Worm (Caenorhabditis elegans): ENCODE results near the gene T03G11.10.

DNA sequence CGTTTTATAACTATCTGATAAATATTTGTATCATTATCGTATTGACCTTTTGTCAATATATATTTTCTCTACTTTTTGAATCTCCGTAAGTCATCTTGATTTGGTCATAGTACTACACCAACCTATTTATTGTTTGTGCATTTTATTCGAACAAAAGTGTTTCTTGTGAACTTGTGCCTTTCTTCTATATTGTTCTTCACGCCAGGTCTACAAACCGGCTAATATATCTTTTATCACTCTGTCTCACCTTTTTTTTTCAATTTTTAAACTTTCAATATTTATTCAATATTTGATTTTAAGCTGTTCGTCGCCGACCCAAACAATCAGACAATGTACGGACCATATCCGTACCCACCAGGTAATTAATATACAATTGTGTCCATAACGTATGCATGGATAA lies 45.1 kb upstream of the T03G11.10 start, which contains the start of gene hrpa-2:
- TF ChIP-seq nhr-48 (tag; optimal IDR thresholded peaks at IDR 0.05) (no peak), egl-27 (tag; optimal IDR thresholded peaks at IDR 0.05) (no peak), egl-43 (GFP tag; IDR thresholded peaks at IDR 0.05) (no peak), nhr-6 (tag; optimal IDR thresholded peaks at IDR 0.05) (no peak), fkh-10 (GFP tag; optimal IDR thresholded peaks at IDR 0.05) (no peak), snpc-4 (tag; optimal IDR thresholded peaks at IDR 0.05) (no peak), Y48G9A.11 (GFP tag; IDR thresholded peaks at IDR 0.05) (no peak), pha-4 (GFP tag; IDR thresholded peaks at IDR 0.05) (no peak), pha-4 (tag; optimal IDR thresholded peaks at IDR 0.05) (no peak), ceh-32 (tag; optimal IDR thresholded peaks at IDR 0.05; ENCODE audit: poor library complexity) (no peak), ama-1 (optimal IDR thresholded peaks at IDR 0.05) (no peak), nhr-25 (tag; optimal IDR thresholded peaks at IDR 0.05; ENCODE audit: borderline replicate concordance, insufficient read depth) (no peak), lsy-2 (tag; optimal IDR thresholded peaks at IDR 0.05) (no peak)

Data from whole organism, L4 larva.